Worm (Caenorhabditis elegans) whole organism, young adult: ENCODE measurements around the gene abhd-14.

ENCODE experiments used
- B0019.2 ChIP-seq: fragments of 200-800 bp; sonication (Bioruptor generic); conservative IDR thresholded peaks from 2 replicates; pipeline ENCODE4 v1.3.6; 2022; ENCODE audit warnings: missing genetic modification reagents, missing genetic modification characterization, missing compliant biosample characterization
- D2030.7 ChIP-seq: fragments of 200-800 bp; sonication (Bioruptor generic); IDR thresholded peaks from 2 replicates; pipeline ENCODE4 v1.3.6; 2022; ENCODE audit warnings: missing genetic modification reagents, missing genetic modification characterization, missing compliant biosample characterization
- F10E7.11 ChIP-seq: sonication (generic microtip); optimal IDR thresholded peaks from 2 replicates; lab custom pipeline; 2017; ENCODE audit warnings: mild to moderate bottlenecking, missing genetic modification characterization, moderate library complexity, missing compliant biosample characterization
- F23B12.7 ChIP-seq: sonication (generic microtip); optimal IDR thresholded peaks from 2 replicates; lab custom pipeline; 2017; ENCODE audit warnings: missing genetic modification characterization, mild to moderate bottlenecking, missing compliant biosample characterization, antibody characterized with exemption, moderate library complexity; ENCODE audit not compliant: insufficient read depth
- F39B2.1 ChIP-seq: fragments of 200-800 bp; sonication (Bioruptor generic); IDR thresholded peaks from 2 replicates; pipeline ENCODE4 v1.3.6; 2022; ENCODE audit warnings: missing genetic modification reagents, missing genetic modification characterization, missing compliant biosample characterization
- F49E8.2 ChIP-seq: sonication (generic microtip); optimal IDR thresholded peaks from 3 replicates; lab custom pipeline; 2017; ENCODE audit warnings: missing genetic modification characterization, mild to moderate bottlenecking, missing compliant biosample characterization, antibody characterized with exemption, moderate library complexity; ENCODE audit not compliant: insufficient read depth
- F55B11.4 ChIP-seq: sonication (generic microtip); optimal IDR thresholded peaks from 2 replicates; lab custom pipeline; 2016; ENCODE audit warnings: missing compliant biosample characterization, missing genetic modification characterization, borderline replicate concordance; ENCODE audit not compliant: insufficient read depth
- F57A8.1 ChIP-seq: fragments of 200-800 bp; sonication (Bioruptor generic); optimal IDR thresholded peaks from 2 replicates; lab custom pipeline; 2018; ENCODE audit warnings: mild to moderate bottlenecking, missing genetic modification characterization, moderate library complexity, missing compliant biosample characterization
- K11D2.4 ChIP-seq: fragments of 200-800 bp; sonication (Bioruptor generic); IDR thresholded peaks from 2 replicates; pipeline ENCODE4 v1.3.6; 2022; ENCODE audit warnings: missing genetic modification reagents, missing genetic modification characterization, missing compliant biosample characterization
- K12H6.12 ChIP-seq: fragments of 200-800 bp; sonication (Bioruptor generic); optimal IDR thresholded peaks from 2 replicates; lab custom pipeline; 2018; ENCODE audit warnings: mild to moderate bottlenecking, missing genetic modification characterization, missing compliant biosample characterization
- T07F8.4 ChIP-seq: sonication (generic microtip); optimal IDR thresholded peaks from 2 replicates; lab custom pipeline; 2016; ENCODE audit warnings: mild to moderate bottlenecking, missing genetic modification characterization, moderate library complexity, missing compliant biosample characterization
- T26A5.8 ChIP-seq: sonication (generic microtip); optimal IDR thresholded peaks from 2 replicates; lab custom pipeline; 2016; ENCODE audit warnings: missing genetic modification characterization, missing compliant biosample characterization
- Y53G8AR.9 ChIP-seq: fragments of 200-800 bp; sonication (Bioruptor generic); conservative IDR thresholded peaks from 2 replicates; pipeline ENCODE4 v1.3.6; 2022; ENCODE audit warnings: missing genetic modification reagents, missing genetic modification characterization, missing compliant biosample characterization
- Y79H2A.3 ChIP-seq: fragments of 200-800 bp; sonication (Bioruptor generic); conservative IDR thresholded peaks from 2 replicates; pipeline ENCODE4 v1.3.6; 2022; ENCODE audit warnings: missing genetic modification reagents, missing genetic modification characterization, missing compliant biosample characterization
- Y95B8A.8 ChIP-seq: fragments of 200-800 bp; sonication (Bioruptor generic); IDR thresholded peaks from 2 replicates; pipeline ENCODE4 v1.3.6; 2022; ENCODE audit warnings: missing genetic modification reagents, missing genetic modification characterization, missing compliant biosample characterization
- ama-1 ChIP-seq, 3 experiments: fragments of 150-350 bp in 1 of 3; sonication (generic microtip) in 2 of 3; optimal IDR thresholded peaks; 2 replicates each; lab custom pipeline; 2014 to 2018; ENCODE audit warnings: missing biosample characterization in 2 of 3, missing genetic modification characterization in 2 of 3, missing genetic modification reagents in 2 of 3
- aptf-3 ChIP-seq: fragments of 200-800 bp; sonication (Bioruptor generic); IDR thresholded peaks from 2 replicates; pipeline ENCODE4 v1.3.6; 2022; ENCODE audit warnings: missing genetic modification characterization, missing compliant biosample characterization
- atf-7 ChIP-seq: sonication (generic microtip); optimal IDR thresholded peaks from 2 replicates; lab custom pipeline; 2017; ENCODE audit warnings: mild to moderate bottlenecking, missing genetic modification characterization, missing compliant biosample characterization
- attf-3 ChIP-seq: fragments of 200-800 bp; sonication (Bioruptor generic); conservative IDR thresholded peaks from 2 replicates; pipeline ENCODE4 v1.3.6; 2022; ENCODE audit warnings: missing genetic modification reagents, missing genetic modification characterization, missing compliant biosample characterization
- bed-1 ChIP-seq: fragments of 200-800 bp; sonication (Bioruptor generic); IDR thresholded peaks from 2 replicates; pipeline ENCODE4 v1.3.6; 2022; ENCODE audit warnings: missing genetic modification reagents, missing genetic modification characterization, missing compliant biosample characterization
- bed-2 ChIP-seq: fragments of 200-800 bp; sonication (Bioruptor generic); IDR thresholded peaks from 2 replicates; pipeline ENCODE4 v1.3.6; 2022; ENCODE audit warnings: missing genetic modification reagents, missing genetic modification characterization, missing compliant biosample characterization
- ceh-40 ChIP-seq: fragments of 200-800 bp; sonication (Bioruptor generic); IDR thresholded peaks from 2 replicates; pipeline ENCODE4 v1.3.6; 2022; ENCODE audit warnings: missing genetic modification characterization, missing compliant biosample characterization
- ceh-58 ChIP-seq: fragments of 200-800 bp; sonication (Bioruptor generic); IDR thresholded peaks from 2 replicates; pipeline ENCODE4 v1.3.6; 2022; ENCODE audit warnings: missing genetic modification characterization, missing compliant biosample characterization
- ceh-91 ChIP-seq: fragments of 200-800 bp; sonication (Bioruptor generic); IDR thresholded peaks from 2 replicates; pipeline ENCODE4 v1.3.6; 2022; ENCODE audit warnings: missing genetic modification reagents, missing genetic modification characterization, missing compliant biosample characterization
- dpff-1 ChIP-seq: sonication (generic microtip); optimal IDR thresholded peaks from 2 replicates; lab custom pipeline; 2017; ENCODE audit warnings: mild to moderate bottlenecking, missing genetic modification characterization, missing compliant biosample characterization
- egl-18 ChIP-seq: fragments of 200-800 bp; sonication (Bioruptor generic); IDR thresholded peaks from 2 replicates; pipeline ENCODE4 v1.3.6; 2022; ENCODE audit warnings: missing genetic modification reagents, missing genetic modification characterization, missing compliant biosample characterization
- egrh-3 ChIP-seq: fragments of 200-800 bp; sonication (Bioruptor generic); IDR thresholded peaks from 2 replicates; pipeline ENCODE4 v1.3.6; 2022; ENCODE audit warnings: missing genetic modification reagents, missing genetic modification characterization, missing compliant biosample characterization
- ets-4 ChIP-seq: fragments of 200-800 bp; sonication (Bioruptor generic); optimal IDR thresholded peaks from 2 replicates; lab custom pipeline; 2018; ENCODE audit warnings: mild to moderate bottlenecking, missing genetic modification characterization, missing compliant biosample characterization
- him-1 ChIP-seq: sonication (generic microtip); optimal IDR thresholded peaks from 2 replicates; lab custom pipeline; 2016; ENCODE audit warnings: missing genotype, missing genetic modification reagents, missing genetic modification characterization, missing compliant biosample characterization
- hmg-1.2 ChIP-seq: fragments of 200-800 bp; sonication (Bioruptor generic); IDR thresholded peaks from 2 replicates; pipeline ENCODE4 v1.3.6; 2022; ENCODE audit warnings: missing genetic modification reagents, missing genetic modification characterization, missing compliant biosample characterization
- lag-1 ChIP-seq: fragments of 200-800 bp; sonication (Bioruptor generic); IDR thresholded peaks from 2 replicates; pipeline ENCODE4 v1.3.6; 2022; ENCODE audit warnings: missing genetic modification reagents, missing genetic modification characterization, missing compliant biosample characterization
- let-526 ChIP-seq: fragments of 200-800 bp; sonication (Bioruptor generic); IDR thresholded peaks from 2 replicates; pipeline ENCODE4 v1.3.6; 2022; ENCODE audit warnings: missing genetic modification reagents, missing genetic modification characterization, missing compliant biosample characterization
- lin-35 ChIP-seq, 3 experiments: fragments of 150-350 bp in 2 of 3; sonication (generic microtip) in 1 of 3; optimal IDR thresholded peaks; 2 replicates each; lab custom pipeline; 2014 to 2018; ENCODE audit warnings: missing biosample characterization in 3 of 3, missing genetic modification characterization in 3 of 3, missing genetic modification reagents in 3 of 3
- lin-40 ChIP-seq: sonication (generic microtip); optimal IDR thresholded peaks from 2 replicates; lab custom pipeline; 2016; ENCODE audit warnings: missing genetic modification characterization, mild to moderate bottlenecking, missing compliant biosample characterization, missing genotype, missing genetic modification reagents
- mcd-1 ChIP-seq: fragments of 200-800 bp; sonication (Bioruptor generic); IDR thresholded peaks from 2 replicates; pipeline ENCODE4 v1.3.6; 2022; ENCODE audit warnings: missing genetic modification reagents, missing genetic modification characterization, missing compliant biosample characterization
- mel-28 ChIP-seq: sonication (generic microtip); optimal IDR thresholded peaks from 2 replicates; lab custom pipeline; 2016; ENCODE audit warnings: borderline replicate concordance, mild to moderate bottlenecking, missing genetic modification characterization, missing compliant biosample characterization
- mxl-1 ChIP-seq: sonication (generic microtip); optimal IDR thresholded peaks from 2 replicates; lab custom pipeline; 2016; ENCODE audit warnings: missing genetic modification characterization, missing compliant biosample characterization
- nfya-1 ChIP-seq: sonication (generic microtip); optimal IDR thresholded peaks from 2 replicates; lab custom pipeline; 2017; ENCODE audit warnings: antibody characterized with exemption, missing compliant biosample characterization, missing genetic modification characterization, borderline replicate concordance; ENCODE audit not compliant: insufficient read depth
- nhr-179 ChIP-seq: sonication (generic microtip); optimal IDR thresholded peaks from 2 replicates; lab custom pipeline; 2016; ENCODE audit warnings: mild to moderate bottlenecking, missing genetic modification characterization, missing compliant biosample characterization
- rpc-1 ChIP-seq, 2 experiments: fragments of 150-350 bp in 1 of 2; sonication (generic microtip) in 1 of 2; optimal IDR thresholded peaks; 2 replicates each; lab custom pipeline; 2014 to 2018; ENCODE audit warnings: missing biosample characterization in 1 of 2, missing genetic modification characterization in 1 of 2, missing genetic modification reagents in 1 of 2, missing genotype in 1 of 2
- snpc-1.1 ChIP-seq: sonication (generic microtip); optimal IDR thresholded peaks from 2 replicates; lab custom pipeline; 2017; ENCODE audit warnings: missing genetic modification characterization, mild to moderate bottlenecking, missing compliant biosample characterization, antibody characterized with exemption, moderate library complexity, missing genotype, missing genetic modification reagents; ENCODE audit not compliant: insufficient read depth
- snpc-4 ChIP-seq, 5 experiments: fragments of 150-350 bp in 1 of 5; sonication (generic microtip) in 4 of 5; optimal IDR thresholded peaks; 2 replicates each; lab custom pipeline; 2014 to 2018; ENCODE audit warnings: missing genetic modification characterization in 5 of 5, missing biosample characterization in 3 of 5, antibody characterized with exemption in 2 of 5, mild to moderate bottlenecking in 2 of 5, missing compliant biosample characterization in 2 of 5, missing genotype in 2 of 5, moderate library complexity in 2 of 5, missing genetic modification reagents in 1 of 5
- sptf-2 ChIP-seq: fragments of 200-800 bp; sonication (Bioruptor generic); optimal IDR thresholded peaks from 2 replicates; lab custom pipeline; 2018; ENCODE audit warnings: mild to moderate bottlenecking, missing genetic modification characterization, missing compliant biosample characterization
- tbx-9 ChIP-seq: sonication (generic microtip); optimal IDR thresholded peaks from 2 replicates; lab custom pipeline; 2016; ENCODE audit warnings: borderline replicate concordance, missing genetic modification characterization, inconsistent platforms, missing compliant biosample characterization
- tlf-1 ChIP-seq: fragments of 200-800 bp; sonication (Bioruptor generic); optimal IDR thresholded peaks from 2 replicates; lab custom pipeline; 2018; ENCODE audit warnings: mild to moderate bottlenecking, missing genetic modification characterization, missing compliant biosample characterization
- ztf-18 ChIP-seq: sonication (generic microtip); optimal IDR thresholded peaks from 2 replicates; lab custom pipeline; 2016; ENCODE audit warnings: missing genotype, mild to moderate bottlenecking, missing genetic modification characterization, missing compliant biosample characterization
- ztf-28 ChIP-seq: fragments of 200-800 bp; sonication (Bioruptor generic); IDR thresholded peaks from 2 replicates; pipeline ENCODE4 v1.3.6; 2022; ENCODE audit warnings: missing genetic modification reagents, missing genetic modification characterization, missing compliant biosample characterization

abhd-14 gene

DNA sequence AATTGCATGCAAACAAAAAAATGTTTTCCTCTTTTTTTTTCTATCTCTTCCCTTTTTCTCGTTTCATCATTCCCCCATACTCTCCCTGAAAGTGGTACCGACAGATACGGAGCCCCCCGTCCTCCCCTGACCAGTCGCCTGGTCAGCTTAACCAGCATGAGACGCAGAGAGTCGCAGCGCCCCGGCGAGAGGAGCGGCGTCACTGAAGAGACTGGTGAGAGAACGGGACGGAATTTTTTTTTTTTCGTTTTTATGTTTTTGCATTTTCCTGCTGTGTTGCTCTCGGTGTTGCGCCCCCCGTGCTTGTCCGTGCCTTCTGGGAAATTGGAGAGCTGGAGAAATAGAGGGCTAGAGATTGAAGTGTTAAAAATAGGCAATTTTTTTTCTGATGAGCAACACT lies 40.5 kb upstream of the abhd-14 start (continued):
- TF ChIP-seq ztf-28 (GFP tag; lab: Robert Waterston, UW) (no peak), aptf-3 (GFP tag; lab: Robert Waterston, UW) (no peak), Y53G8AR.9 (GFP tag; lab: Robert Waterston, UW) (no peak), let-526 (GFP tag; lab: Robert Waterston, UW) (no peak), Y95B8A.8 (GFP tag; lab: Robert Waterston, UW) (no peak), mcd-1 (peak; percentile 66), mxl-1 (tag; lab: Kevin White, UChicago) (no peak), F10E7.11 (no peak), F55B11.4 (tag; lab: Kevin White, UChicago) (no peak), F39B2.1 (no peak), Y79H2A.3 (GFP tag; lab: Robert Waterston, UW) (no peak), lag-1 (GFP tag; lab: Robert Waterston, UW) (no peak), ama-1 (optimal IDR thresholded peaks at IDR 0.05; lab: Kevin White, UChicago) (no peak), ama-1 (GFP tag; optimal IDR thresholded peaks at IDR 0.05; lab: Kevin White, UChicago) (no peak), F57A8.1 (no peak), ceh-58 (GFP tag; lab: Robert Waterston, UW) (no peak), tbx-9 (no peak), him-1 (tag; lab: Kevin White, UChicago) (no peak), bed-1 (no peak), egl-18 (GFP tag; lab: Robert Waterston, UW) (no peak), ztf-18 (tag; lab: Kevin White, UChicago) (peak; percentile 23), snpc-1.1 (tag; lab: Kevin White, UChicago) (no peak), atf-7 (tag; lab: Kevin White, UChicago) (no peak), nfya-1 (no peak), ceh-91 (GFP tag; lab: Robert Waterston, UW) (no peak), nhr-179 (tag; lab: Kevin White, UChicago) (no peak), snpc-4 (GFP tag; optimal IDR thresholded peaks at IDR 0.05; lab: Kevin White, UChicago) (no peak), snpc-4 (tag; optimal IDR thresholded peaks at IDR 0.05; lab: Kevin White, UChicago) (no peak), hmg-1.2 (peak; percentile 84), ets-4 (GFP tag; lab: Kevin White, UChicago) (peak; percentile 29), B0019.2 (GFP tag; lab: Robert Waterston, UW) (no peak), mel-28 (tag; lab: Kevin White, UChicago) (no peak), T26A5.8 (no peak), rpc-1 (optimal IDR thresholded peaks at IDR 0.05; lab: Kevin White, UChicago) (no peak), rpc-1 (tag; optimal IDR thresholded peaks at IDR 0.05; lab: Kevin White, UChicago) (no peak), ceh-40 (GFP tag; lab: Robert Waterston, UW) (no peak), lin-40 (tag; lab: Kevin White, UChicago) (no peak), K12H6.12 (tag; lab: Kevin White, UChicago) (peak; percentile 47), F23B12.7 (tag; lab: Kevin White, UChicago) (peak; percentile 40), dpff-1 (tag; lab: Kevin White, UChicago) (no peak), tlf-1 (GFP tag; lab: Kevin White, UChicago) (no peak), sptf-2 (GFP tag; lab: Kevin White, UChicago) (no peak), lin-35 (GFP tag; optimal IDR thresholded peaks at IDR 0.05; lab: Kevin White, UChicago) (peak in 1 of 3 experiments; percentile 54), attf-3 (GFP tag; lab: Robert Waterston, UW) (0 out of 2 replicates have a peak, but pooled peaks have one; percentile 42), T07F8.4 (no peak), K11D2.4 (GFP tag; lab: Robert Waterston, UW) (peak; percentile 83), egrh-3 (peak; percentile 82), F49E8.2 (tag; lab: Kevin White, UChicago) (no peak), D2030.7 (GFP tag; lab: Robert Waterston, UW) (no peak), bed-2 (GFP tag; lab: Robert Waterston, UW) (no peak)
